Worm (Caenorhabditis elegans): ENCODE results near the gene M57.1.

- TF ChIP-seq nhr-237 (tag; optimal IDR thresholded peaks at IDR 0.05) (no peak), aly-2 (tag; optimal IDR thresholded peaks at IDR 0.05) (no peak), nfya-1 (tag; optimal IDR thresholded peaks at IDR 0.05; ENCODE audit: insufficient read depth) (peak; percentile 40), nhr-76 (tag; optimal IDR thresholded peaks at IDR 0.05) (no peak), elt-1 (tag; optimal IDR thresholded peaks at IDR 0.05) (no peak), ZK546.5 (tag; optimal IDR thresholded peaks at IDR 0.05) (no peak), snpc-4 (tag; optimal IDR thresholded peaks at IDR 0.05) (no peak), nhr-77 (tag; optimal IDR thresholded peaks at IDR 0.05) (no peak), zag-1 (tag; optimal IDR thresholded peaks at IDR 0.05) (no peak), egl-27 (tag; optimal IDR thresholded peaks at IDR 0.05) (no peak), tbx-2 (tag; optimal IDR thresholded peaks at IDR 0.05) (peak; percentile 22), lin-39 (tag; optimal IDR thresholded peaks at IDR 0.05) (peak; percentile 27), nhr-23 (tag; optimal IDR thresholded peaks at IDR 0.05) (no peak), fos-1 (tag; optimal IDR thresholded peaks at IDR 0.05) (no peak)
Observed at ce11 chrIV:3520957-3521356, 11.3 kb upstream of the M57.1 start.

All from whole organism, L3 larva.